Worm (Caenorhabditis elegans) whole organism, L3 larva: ENCODE data around the gene F46B3.8.

Experiments
- R02D3.7 ChIP-seq: fragments of 150-350 bp; optimal IDR thresholded peaks from 2 replicates; lab custom pipeline; 2014; ENCODE audit warnings: missing biosample characterization, missing genetic modification characterization
- ZK546.5 ChIP-seq: sonication (generic microtip); optimal IDR thresholded peaks from 2 replicates; lab custom pipeline; 2017; ENCODE audit warnings: missing biosample characterization, missing genetic modification characterization
- aly-2 ChIP-seq: fragments of 150-350 bp; optimal IDR thresholded peaks from 2 replicates; lab custom pipeline; 2014; ENCODE audit warnings: missing biosample characterization, missing genetic modification characterization
- ama-1 ChIP-seq: fragments of 150-350 bp; optimal IDR thresholded peaks from 2 replicates; lab custom pipeline; 2018
- ceh-16 ChIP-seq: sonication (generic microtip); optimal IDR thresholded peaks from 2 replicates; lab custom pipeline; 2017; ENCODE audit warnings: missing biosample characterization, missing genetic modification characterization
- ceh-28 ChIP-seq: fragments of 150-350 bp; optimal IDR thresholded peaks from 2 replicates; lab custom pipeline; 2014; ENCODE audit warnings: missing biosample characterization, missing genetic modification reagents, missing genetic modification characterization
- ceh-82 ChIP-seq: fragments of 150-350 bp; optimal IDR thresholded peaks from 2 replicates; lab custom pipeline; 2014; ENCODE audit warnings: missing biosample characterization, missing genetic modification characterization
- ceh-9 ChIP-seq: sonication (generic microtip); optimal IDR thresholded peaks from 2 replicates; lab custom pipeline; 2018; ENCODE audit warnings: missing biosample characterization, missing genetic modification characterization
- egl-27 ChIP-seq: sonication (generic microtip); optimal IDR thresholded peaks from 4 replicates; lab custom pipeline; 2017; ENCODE audit warnings: missing biosample characterization, missing genetic modification reagents, missing genetic modification characterization
- egl-5 ChIP-seq: fragments of 150-350 bp; optimal IDR thresholded peaks from 2 replicates; lab custom pipeline; 2017; ENCODE audit warnings: missing biosample characterization, missing genetic modification reagents, missing genetic modification characterization, inconsistent platforms
- elt-1 ChIP-seq: fragments of 150-350 bp; optimal IDR thresholded peaks from 2 replicates; lab custom pipeline; 2014; ENCODE audit warnings: missing biosample characterization, missing genetic modification characterization
- elt-2 ChIP-seq: sonication (generic microtip); optimal IDR thresholded peaks from 2 replicates; lab custom pipeline; 2016; ENCODE audit warnings: missing genetic modification reagents, mild to moderate bottlenecking, missing genetic modification characterization, missing compliant biosample characterization
- elt-3 ChIP-seq, 3 experiments: fragments of 150-350 bp in 1 of 3; sonication (generic microtip) in 2 of 3; optimal IDR thresholded peaks; 2 replicates in 2 of 3; 4 replicates in 1 of 3; lab custom pipeline; 2014 to 2017; ENCODE audit warnings: missing biosample characterization in 3 of 3, missing genetic modification characterization in 3 of 3
- eor-1 ChIP-seq, 2 experiments: fragments of 150-350 bp; optimal IDR thresholded peaks; 2 replicates each; lab custom pipeline; 2014 to 2018; ENCODE audit warnings: missing biosample characterization in 2 of 2, missing genetic modification characterization in 2 of 2
- fkh-10 ChIP-seq: sonication (generic microtip); optimal IDR thresholded peaks from 2 replicates; lab custom pipeline; 2017; ENCODE audit warnings: missing biosample characterization, missing genetic modification reagents, missing genetic modification characterization
- fkh-2 ChIP-seq: fragments of 150-350 bp; optimal IDR thresholded peaks from 2 replicates; lab custom pipeline; 2014; ENCODE audit warnings: missing biosample characterization, missing genetic modification reagents, missing genetic modification characterization
- fos-1 ChIP-seq: fragments of 150-350 bp; optimal IDR thresholded peaks from 2 replicates; lab custom pipeline; 2014; ENCODE audit warnings: missing biosample characterization, missing genetic modification characterization
- jun-1 ChIP-seq: fragments of 150-350 bp; optimal IDR thresholded peaks from 2 replicates; lab custom pipeline; 2014; ENCODE audit warnings: missing biosample characterization, missing genetic modification reagents, missing genetic modification characterization
- lsy-12 ChIP-seq: sonication (generic microtip); optimal IDR thresholded peaks from 2 replicates; lab custom pipeline; 2016; ENCODE audit warnings: mild to moderate bottlenecking, missing genetic modification characterization, missing compliant biosample characterization
- mdl-1 ChIP-seq: fragments of 150-350 bp; optimal IDR thresholded peaks from 2 replicates; lab custom pipeline; 2014; ENCODE audit warnings: missing biosample characterization, missing genetic modification characterization
- mml-1 ChIP-seq: fragments of 150-350 bp; sonication (generic microtip); optimal IDR thresholded peaks from 3 replicates; lab custom pipeline; 2014; ENCODE audit warnings: missing biosample characterization, missing genetic modification characterization
- nfya-1 ChIP-seq: sonication (generic microtip); optimal IDR thresholded peaks from 2 replicates; lab custom pipeline; 2017; ENCODE audit warnings: missing genetic modification characterization, mild to moderate bottlenecking, missing compliant biosample characterization, antibody characterized with exemption, moderate library complexity; ENCODE audit not compliant: insufficient read depth
- nhr-12 ChIP-seq: fragments of 150-350 bp; optimal IDR thresholded peaks from 2 replicates; lab custom pipeline; 2014; ENCODE audit warnings: missing biosample characterization, missing genetic modification characterization
- nhr-23 ChIP-seq: fragments of 150-350 bp; optimal IDR thresholded peaks from 2 replicates; lab custom pipeline; 2014; ENCODE audit warnings: missing biosample characterization, missing genetic modification reagents, missing genetic modification characterization
- nhr-237 ChIP-seq: fragments of 150-350 bp; optimal IDR thresholded peaks from 2 replicates; lab custom pipeline; 2014; ENCODE audit warnings: missing biosample characterization, missing genetic modification characterization
- nhr-25 ChIP-seq: sonication (generic microtip); optimal IDR thresholded peaks from 2 replicates; lab custom pipeline; 2017; ENCODE audit warnings: missing biosample characterization, missing genetic modification characterization
- nhr-43 ChIP-seq: sonication (generic microtip); optimal IDR thresholded peaks from 2 replicates; lab custom pipeline; 2016; ENCODE audit warnings: mild to moderate bottlenecking, missing genetic modification characterization, missing compliant biosample characterization; ENCODE audit not compliant: poor library complexity, severe bottlenecking
- nhr-67 ChIP-seq: fragments of 150-350 bp; optimal IDR thresholded peaks from 2 replicates; lab custom pipeline; 2014; ENCODE audit warnings: missing biosample characterization, missing genetic modification characterization
- nhr-76 ChIP-seq: fragments of 150-350 bp; sonication (generic microtip); optimal IDR thresholded peaks from 5 replicates; lab custom pipeline; 2014; ENCODE audit warnings: missing biosample characterization, missing genetic modification characterization
- nhr-77 ChIP-seq: fragments of 150-350 bp; optimal IDR thresholded peaks from 2 replicates; lab custom pipeline; 2014; ENCODE audit warnings: missing biosample characterization, missing genetic modification characterization
- sea-2 ChIP-seq: fragments of 150-350 bp; sonication (generic microtip); optimal IDR thresholded peaks from 4 replicates; lab custom pipeline; 2014; ENCODE audit warnings: missing biosample characterization, missing genetic modification reagents, missing genetic modification characterization
- skn-1 ChIP-seq: fragments of 150-350 bp; optimal IDR thresholded peaks from 2 replicates; lab custom pipeline; 2014; ENCODE audit warnings: missing biosample characterization, missing genetic modification characterization
- snpc-4 ChIP-seq: fragments of 150-350 bp; optimal IDR thresholded peaks from 2 replicates; lab custom pipeline; 2014; ENCODE audit warnings: missing biosample characterization, missing genetic modification characterization
- tbx-2 ChIP-seq: sonication (generic microtip); optimal IDR thresholded peaks from 2 replicates; lab custom pipeline; 2016; ENCODE audit warnings: mild to moderate bottlenecking, missing genetic modification characterization, missing compliant biosample characterization
- unc-39 ChIP-seq: sonication (generic microtip); optimal IDR thresholded peaks from 4 replicates; lab custom pipeline; 2017; ENCODE audit warnings: missing biosample characterization, missing genetic modification characterization
- zag-1 ChIP-seq: fragments of 150-350 bp; optimal IDR thresholded peaks from 2 replicates; lab custom pipeline; 2014; ENCODE audit warnings: missing biosample characterization, missing genetic modification characterization
- ztf-11 ChIP-seq: fragments of 150-350 bp; optimal IDR thresholded peaks from 2 replicates; lab custom pipeline; 2014; ENCODE audit warnings: missing biosample characterization, missing genetic modification characterization

The F46B3.8 gene

ce11 chrV:20645479-20645878 is 22.5 kb upstream of the F46B3.8 start:
- no peak for TF ChIP-seq ztf-11 (tag; lab: Kevin White, UChicago)
- no peak for TF ChIP-seq unc-39 (tag; lab: Kevin White, UChicago)
- TF ChIP-seq sea-2 (GFP tag; lab: Kevin White, UChicago), result no peak
- no peak for TF ChIP-seq egl-27 (tag; lab: Kevin White, UChicago)
- TF ChIP-seq ceh-82 (tag; lab: Kevin White, UChicago), result no peak
- TF ChIP-seq mml-1, result no peak
- TF ChIP-seq nhr-25, result no peak
- no peak for TF ChIP-seq aly-2 (tag; lab: Kevin White, UChicago)
- TF ChIP-seq egl-5 (tag; lab: Kevin White, UChicago), result no peak
- no peak for TF ChIP-seq elt-2 (tag; lab: Kevin White, UChicago)

- TF ChIP-seq zag-1 (tag; lab: Kevin White, UChicago) (no peak), nhr-237 (tag; lab: Kevin White, UChicago) (no peak), mdl-1 (tag; lab: Kevin White, UChicago) (no peak), nhr-25 (no peak), nhr-23 (tag; lab: Kevin White, UChicago) (no peak), nhr-76 (no peak), fos-1 (no peak), jun-1 (no peak), lsy-12 (no peak), fkh-10 (GFP tag; lab: Kevin White, UChicago) (no peak), ceh-28 (no peak), ama-1 (lab: Kevin White, UChicago) (no peak), skn-1 (tag; lab: Kevin White, UChicago) (no peak), ZK546.5 (tag; lab: Kevin White, UChicago) (no peak), ztf-11 (tag; lab: Kevin White, UChicago) (no peak), nhr-12 (tag; lab: Kevin White, UChicago) (no peak)
- TF ChIP-seq, all 47 proteins: peak for 0
These were observed 18.9 kb upstream of the F46B3.8 start, which contains the start of gene srxa-15 for ce11 chrV:20641896-20642295. Gene srxa-15 (plus strand): TSS chrV:20642196.

- TF ChIP-seq fos-1, result no peak
- TF ChIP-seq ceh-16 (tag; lab: Kevin White, UChicago), result no peak
- no peak for TF ChIP-seq jun-1
- no peak for TF ChIP-seq egl-5 (tag; lab: Kevin White, UChicago)
- no peak for TF ChIP-seq nhr-76
- no peak for TF ChIP-seq nhr-23 (tag; lab: Kevin White, UChicago)
- TF ChIP-seq snpc-4, result no peak
- TF ChIP-seq nhr-67 (tag; lab: Kevin White, UChicago), result no peak
- TF ChIP-seq lsy-12, result no peak
- no peak for TF ChIP-seq ZK546.5 (tag; lab: Kevin White, UChicago)
- TF ChIP-seq nhr-237 (tag; lab: Kevin White, UChicago), result no peak
- no peak for TF ChIP-seq ceh-82 (tag; lab: Kevin White, UChicago)
- TF ChIP-seq unc-39 (tag; lab: Kevin White, UChicago), result no peak
- no peak for TF ChIP-seq tbx-2 (tag; lab: Kevin White, UChicago)
- no peak for TF ChIP-seq R02D3.7 (tag; lab: Kevin White, UChicago)
- TF ChIP-seq, all 47 proteins: peak for 0
These were observed 16.3 kb upstream of the F46B3.8 start, which contains the start of gene srxa-14 for ce11 chrV:20639294-20639693. Gene srxa-14 (plus strand): TSS chrV:20639594.

- TF ChIP-seq ZK546.5 (tag; lab: Kevin White, UChicago) (no peak), unc-39 (tag; lab: Kevin White, UChicago) (no peak), nhr-25 (no peak), nfya-1 (tag; lab: Kevin White, UChicago) (no peak), fkh-2 (tag; lab: Kevin White, UChicago) (no peak), eor-1 (tag; optimal IDR thresholded peaks at IDR 0.05; lab: Kevin White, UChicago) (no peak), nhr-43 (tag; lab: Kevin White, UChicago) (no peak), nhr-12 (tag; lab: Kevin White, UChicago) (no peak), nhr-77 (tag; lab: Kevin White, UChicago) (no peak), elt-3 (tag; optimal IDR thresholded peaks at IDR 0.05; lab: Kevin White, UChicago) (no peak), fos-1 (no peak), nhr-237 (tag; lab: Kevin White, UChicago) (no peak), mdl-1 (tag; lab: Kevin White, UChicago) (no peak), jun-1 (no peak), ceh-9 (tag; lab: Kevin White, UChicago) (no peak), elt-1 (tag; lab: Kevin White, UChicago) (no peak), mml-1 (no peak)
These were observed 15.4 kb upstream of the F46B3.8 start, which contains the start of gene Y44A6B.3 for ce11 chrV:20638344-20638743. Gene Y44A6B.3 (minus strand): TSS chrV:20638444.
